Worm (Caenorhabditis elegans): Measurements from ENCODE around the gene txt-13.

ce11 chrII:10618157-10618556, 47.8 kb downstream of the txt-13 start, which contains the start of gene C14A4.13:
- TF ChIP-seq W03F9.2 (tag; optimal IDR thresholded peaks at IDR 0.05) (no peak), him-1 (tag; optimal IDR thresholded peaks at IDR 0.05) (no peak), dao-5 (tag; optimal IDR thresholded peaks at IDR 0.05) (no peak)
